Worm (Caenorhabditis elegans) whole organism, mixed stage, embryonic: Measurements from ENCODE around the gene Y104H12D.2.

Source experiments
- elt-1 ChIP-seq: sonication (generic microtip); optimal IDR thresholded peaks from 2 replicates; lab custom pipeline; 2017; ENCODE audit warnings: missing genetic modification characterization, mild to moderate bottlenecking, missing compliant biosample characterization, antibody characterized with exemption, moderate library complexity, borderline replicate concordance; ENCODE audit not compliant: insufficient read depth
- flh-1 ChIP-seq: fragments of 200-800 bp; sonication (Bioruptor generic); optimal IDR thresholded peaks from 2 replicates; lab custom pipeline; 2018; ENCODE audit warnings: mild to moderate bottlenecking, missing genetic modification characterization, moderate library complexity, missing compliant biosample characterization
- nhr-12 ChIP-seq: fragments of 150-350 bp; optimal IDR thresholded peaks from 2 replicates; lab custom pipeline; 2014; ENCODE audit warnings: missing biosample characterization, missing genetic modification characterization
- nhr-76 ChIP-seq: sonication (generic microtip); optimal IDR thresholded peaks from 2 replicates; lab custom pipeline; 2017; ENCODE audit warnings: missing biosample characterization, missing genetic modification characterization
- pha-4 ChIP-seq: fragments of 150-350 bp; optimal IDR thresholded peaks from 2 replicates; lab custom pipeline; 2018; ENCODE audit warnings: missing biosample characterization, missing genetic modification reagents, missing genetic modification characterization
- unc-62 ChIP-seq: fragments of 150-350 bp; optimal IDR thresholded peaks from 2 replicates; lab custom pipeline; 2014; ENCODE audit warnings: missing biosample characterization, missing genetic modification reagents, missing genetic modification characterization
- ztf-11 ChIP-seq: fragments of 150-350 bp; optimal IDR thresholded peaks from 2 replicates; lab custom pipeline; 2014; ENCODE audit warnings: missing biosample characterization, missing genetic modification characterization

- no peak for TF ChIP-seq nhr-12
- TF ChIP-seq elt-1, result no peak
- no peak for TF ChIP-seq flh-1 (GFP tag; lab: Kevin White, UChicago)
- TF ChIP-seq nhr-76 (tag; lab: Kevin White, UChicago), result no peak
- no peak for TF ChIP-seq unc-62
- no peak for TF ChIP-seq ztf-11 (tag; lab: Kevin White, UChicago)
- TF ChIP-seq pha-4 (tag; lab: Kevin White, UChicago), result no peak
These were observed 17.4 kb upstream of the Y104H12D.2 start, which contains the start of gene ets-8 for ce11 chrIV:1160386-1160785.
